Fruit fly (Drosophila melanogaster) whole organism, wandering third instar larva: ENCODE measurements around the gene RpS15Aa.
A peak's percentile ranks its signal among the peaks of the same experiment; 100 is the strongest.

Experiments used
- Abd-B ChIP-seq: fragments of >200 bp; optimal IDR thresholded peaks from 2 replicates; lab custom pipeline; 2017; ENCODE audit warnings: missing biosample characterization, missing genetic modification characterization
- CG9705 ChIP-seq: fragments of 200-800 bp; sonication (Bioruptor generic); optimal IDR thresholded peaks from 2 replicates; lab custom pipeline; 2018; ENCODE audit warnings: missing biosample characterization, mild to moderate bottlenecking, missing genetic modification characterization
- Dfd ChIP-seq: fragments of >200 bp; optimal IDR thresholded peaks from 2 replicates; lab custom pipeline; 2017; ENCODE audit warnings: missing biosample characterization, missing genetic modification characterization
- Dif ChIP-seq: fragments of 200-275, 200-300 bp; sonication (Bioruptor generic); optimal IDR thresholded peaks from 2 replicates; lab custom pipeline; 2018; ENCODE audit warnings: missing biosample characterization, missing genetic modification characterization; ENCODE audit not compliant: partially characterized antibody
- GATAd ChIP-seq: sonication (Bioruptor generic); optimal IDR thresholded peaks from 2 replicates; lab custom pipeline; 2016; ENCODE audit warnings: missing biosample characterization, missing genetic modification characterization
- HLH106 ChIP-seq: fragments of 200-800 bp; optimal IDR thresholded peaks from 3 replicates; lab custom pipeline; 2019; ENCODE audit warnings: missing biosample characterization, mild to moderate bottlenecking, missing genetic modification characterization, moderate library complexity
- Hnf4 ChIP-seq: fragments of 200-800 bp; sonication (Bioruptor generic); optimal IDR thresholded peaks from 2 replicates; lab custom pipeline; 2016; ENCODE audit warnings: missing biosample characterization, mild to moderate bottlenecking, missing genetic modification characterization
- Hr78 ChIP-seq: fragments of >200 bp; optimal IDR thresholded peaks from 2 replicates; lab custom pipeline; 2017; ENCODE audit warnings: missing biosample characterization, missing genetic modification characterization
- Hr83 ChIP-seq: fragments of 200-300 bp; sonication (Bioruptor generic); optimal IDR thresholded peaks from 2 replicates; lab custom pipeline; 2016; ENCODE audit warnings: missing biosample characterization, mild to moderate bottlenecking, missing genetic modification characterization, moderate library complexity; ENCODE audit not compliant: poor library complexity, severe bottlenecking
- Jra ChIP-seq: sonication (Bioruptor generic); optimal IDR thresholded peaks from 2 replicates; lab custom pipeline; 2016; ENCODE audit warnings: missing biosample characterization, missing genetic modification characterization
- Mio ChIP-seq: sonication (Bioruptor generic); optimal IDR thresholded peaks from 2 replicates; lab custom pipeline; 2016; ENCODE audit warnings: missing biosample characterization, missing genetic modification characterization
- Myc ChIP-seq: fragments of >200 bp; optimal IDR thresholded peaks from 2 replicates; lab custom pipeline; 2017
- N ChIP-seq: fragments of >200 bp; optimal IDR thresholded peaks from 2 replicates; lab custom pipeline; 2018; ENCODE audit warnings: missing biosample characterization, missing external identifiers, missing genetic modification characterization
- OdsH ChIP-seq: fragments of 200-800 bp; sonication (Bioruptor generic); optimal IDR thresholded peaks from 2 replicates; lab custom pipeline; 2016; ENCODE audit warnings: missing biosample characterization, mild to moderate bottlenecking, missing genetic modification characterization
- Rel ChIP-seq, 2 experiments: fragments of 200-800 bp; sonication (Bioruptor generic) in 1 of 2; optimal IDR thresholded peaks; 2 replicates in 1 of 2; 3 replicates in 1 of 2; lab custom pipeline; 2016 to 2019; ENCODE audit warnings: mild to moderate bottlenecking in 2 of 2, missing biosample characterization in 2 of 2, missing genetic modification characterization in 2 of 2, moderate library complexity in 1 of 2
- Sp1 ChIP-seq: fragments of 200-800 bp; sonication (Bioruptor generic); optimal IDR thresholded peaks from 3 replicates; lab custom pipeline; 2019; ENCODE audit warnings: missing biosample characterization, mild to moderate bottlenecking, missing genetic modification characterization, moderate library complexity
- Vsx2 ChIP-seq: fragments of 200-300, 225-300 bp; sonication (Bioruptor generic); optimal IDR thresholded peaks from 2 replicates; lab custom pipeline; 2018; ENCODE audit warnings: missing biosample characterization, missing genetic modification characterization; ENCODE audit not compliant: partially characterized antibody
- br ChIP-seq: fragments of 200-800 bp; sonication (Bioruptor generic); optimal IDR thresholded peaks from 2 replicates; lab custom pipeline; 2016; ENCODE audit warnings: missing biosample characterization, missing genetic modification characterization
- brk ChIP-seq: fragments of 200-800 bp; sonication (Bioruptor generic); optimal IDR thresholded peaks from 2 replicates; lab custom pipeline; 2016; ENCODE audit warnings: missing biosample characterization, mild to moderate bottlenecking, missing genetic modification characterization
- dl ChIP-seq, 2 experiments: fragments of 175-275, 200-275 bp in 1 of 2; fragments of 200-275 bp in 1 of 2; sonication (Bioruptor generic); optimal IDR thresholded peaks; lab custom pipeline; 2018; ENCODE audit warnings: mild to moderate bottlenecking in 2 of 2, missing biosample characterization in 2 of 2, missing genetic modification characterization in 2 of 2, moderate library complexity in 2 of 2; ENCODE audit not compliant: partially characterized antibody in 2 of 2, insufficient read depth in 1 of 2
- dmrt93B ChIP-seq: fragments of 200-800 bp; sonication (Bioruptor generic); optimal IDR thresholded peaks from 2 replicates; lab custom pipeline; 2018; ENCODE audit warnings: missing biosample characterization, mild to moderate bottlenecking, missing genetic modification characterization
- dsf ChIP-seq: sonication (Bioruptor generic); optimal IDR thresholded peaks from 2 replicates; lab custom pipeline; 2016; ENCODE audit warnings: missing biosample characterization, missing genetic modification characterization, borderline replicate concordance
- ey ChIP-seq: fragments of 200-800 bp; sonication (Bioruptor generic); optimal IDR thresholded peaks from 2 replicates; lab custom pipeline; 2016; ENCODE audit warnings: missing biosample characterization, missing genetic modification characterization
- foxo ChIP-seq, 2 experiments: fragments of 200-800 bp; sonication (Bioruptor generic); optimal IDR thresholded peaks; 2 replicates in 1 of 2; 3 replicates in 1 of 2; lab custom pipeline; 2016 to 2017; ENCODE audit warnings: missing biosample characterization in 2 of 2, missing genetic modification characterization in 2 of 2
- fru ChIP-seq: fragments of 200-800 bp; sonication (Bioruptor generic); optimal IDR thresholded peaks from 3 replicates; lab custom pipeline; 2016; ENCODE audit warnings: missing biosample characterization, mild to moderate bottlenecking, missing genetic modification characterization
- h ChIP-seq: fragments of 200-800 bp; sonication (Bioruptor generic); optimal IDR thresholded peaks from 3 replicates; lab custom pipeline; 2016; ENCODE audit warnings: missing biosample characterization, mild to moderate bottlenecking, missing genetic modification characterization
- jim ChIP-seq: fragments of 175-275, 200-325 bp; sonication (Bioruptor generic); optimal IDR thresholded peaks from 2 replicates; lab custom pipeline; 2016; ENCODE audit warnings: missing biosample characterization, mild to moderate bottlenecking, missing genetic modification characterization
- lola ChIP-seq: fragments of >200 bp; optimal IDR thresholded peaks from 2 replicates; lab custom pipeline; 2017; ENCODE audit warnings: missing biosample characterization, missing genetic modification characterization
- pan ChIP-seq: fragments of >200 bp; optimal IDR thresholded peaks from 2 replicates; lab custom pipeline; 2017
- psq ChIP-seq: fragments of 200-800 bp; sonication (Bioruptor generic); optimal IDR thresholded peaks from 3 replicates; lab custom pipeline; 2017; ENCODE audit warnings: missing biosample characterization, mild to moderate bottlenecking, missing genetic modification characterization, moderate library complexity
- rgr ChIP-seq: fragments of 200-800 bp; sonication (Bioruptor generic); optimal IDR thresholded peaks from 3 replicates; lab custom pipeline; 2016; ENCODE audit warnings: missing biosample characterization, mild to moderate bottlenecking, missing genetic modification characterization
- sage ChIP-seq: fragments of 200-800 bp; sonication (Bioruptor generic); optimal IDR thresholded peaks from 2 replicates; lab custom pipeline; 2016; ENCODE audit warnings: missing biosample characterization, mild to moderate bottlenecking, missing genetic modification characterization
- sv ChIP-seq: fragments of 200-800 bp; sonication (Bioruptor generic); optimal IDR thresholded peaks from 3 replicates; lab custom pipeline; 2016; ENCODE audit warnings: missing biosample characterization, missing genetic modification characterization
- tai ChIP-seq: sonication (Bioruptor generic); optimal IDR thresholded peaks from 2 replicates; lab custom pipeline; 2016; ENCODE audit warnings: missing biosample characterization, missing genetic modification characterization
- usp ChIP-seq: fragments of >200 bp; optimal IDR thresholded peaks from 2 replicates; lab custom pipeline; 2017; ENCODE audit warnings: missing biosample characterization, missing genetic modification characterization
- woc ChIP-seq: sonication (Bioruptor generic); optimal IDR thresholded peaks from 2 replicates; lab custom pipeline; 2016; ENCODE audit warnings: missing biosample characterization, mild to moderate bottlenecking, missing genetic modification characterization

The RpS15Aa gene

dm6 chrX:13375489-13375997, 38.0 kb upstream of the RpS15Aa start:
- TF ChIP-seq usp (GFP tag; lab: Kevin White, UChicago) (no peak), sage (no peak), h (GFP tag; lab: Kevin White, UChicago) (no peak), brk (GFP tag; lab: Kevin White, UChicago) (no peak), Hnf4 (GFP tag; lab: Kevin White, UChicago) (no peak), Jra (GFP tag; lab: Kevin White, UChicago) (no peak)

DNA sequence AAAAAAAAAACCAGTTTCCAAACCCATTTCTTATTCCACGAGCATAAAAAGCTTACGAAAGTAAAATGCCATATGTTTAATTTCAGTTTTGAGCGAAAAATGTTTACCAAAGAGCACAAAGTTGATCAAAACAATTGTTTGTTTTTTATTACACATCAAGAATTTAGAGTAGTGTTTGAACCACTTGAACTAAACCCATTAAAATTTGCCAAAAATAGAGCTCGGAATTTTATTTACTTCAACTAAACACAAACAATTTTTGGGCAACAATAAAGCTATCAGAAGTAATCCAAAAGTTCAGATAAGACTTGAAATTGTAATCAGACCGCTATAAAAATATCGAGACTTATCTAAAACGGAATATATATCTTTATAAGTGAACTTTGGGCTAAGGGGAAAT, 37.5 kb upstream of the RpS15Aa start:
- TF ChIP-seq Abd-B (GFP tag; lab: Kevin White, UChicago) (no peak), CG9705 (GFP tag; lab: Kevin White, UChicago) (no peak), fru (no peak), Myc (lab: Kevin White, UChicago) (no peak), dsf (GFP tag; lab: Kevin White, UChicago) (no peak), Hnf4 (GFP tag; lab: Kevin White, UChicago) (no peak), foxo (GFP tag; optimal IDR thresholded peaks at IDR 0.05; lab: Kevin White, UChicago) (no peak), tai (no peak), Rel (GFP tag; optimal IDR thresholded peaks at IDR 0.05; lab: Kevin White, UChicago) (no peak), Rel (tag; optimal IDR thresholded peaks at IDR 0.05; lab: Kevin White, UChicago) (no peak), rgr (GFP tag; lab: Kevin White, UChicago) (no peak)

DNA sequence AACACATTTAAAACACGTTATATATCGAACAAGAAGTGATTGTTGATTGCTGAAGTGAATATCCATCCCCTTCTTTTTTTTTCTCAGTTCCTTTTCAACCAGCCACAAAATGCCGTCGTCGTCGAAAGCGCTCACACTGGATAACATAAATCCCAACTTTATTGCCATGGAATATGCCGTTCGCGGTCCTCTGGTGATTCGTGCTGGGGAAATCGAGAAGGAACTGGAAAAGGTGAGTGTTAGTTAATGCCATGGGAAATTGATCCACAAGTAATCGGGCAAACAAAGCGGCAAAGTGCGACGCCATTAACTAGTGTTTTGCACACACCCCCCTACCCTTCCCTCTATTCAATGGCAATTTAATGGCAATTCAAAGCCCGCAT, 36.6 kb upstream of the RpS15Aa start:
- TF ChIP-seq brk (GFP tag; lab: Kevin White, UChicago), result no peak
- no peak for TF ChIP-seq dmrt93B (GFP tag; lab: Kevin White, UChicago)
- TF ChIP-seq foxo (GFP tag; optimal IDR thresholded peaks at IDR 0.05; lab: Kevin White, UChicago), result no peak
- no peak for TF ChIP-seq Hr83 (GFP tag; lab: Kevin White, UChicago)
- no peak for TF ChIP-seq rgr (GFP tag; lab: Kevin White, UChicago)
- no peak for TF ChIP-seq lola
- TF ChIP-seq jim (GFP tag; lab: Kevin White, UChicago), result no peak
- TF ChIP-seq HLH106 (tag; lab: Kevin White, UChicago), result no peak
- TF ChIP-seq Vsx2, result no peak
- TF ChIP-seq dl (GFP tag; optimal IDR thresholded peaks at IDR 0.05; lab: Kevin White, UChicago; ENCODE audit: insufficient read depth in 1 of 2, partially characterized antibody in 2 of 2), result no peak
- TF ChIP-seq Hnf4 (GFP tag; lab: Kevin White, UChicago), result no peak
- no peak for TF ChIP-seq br (GFP tag; lab: Kevin White, UChicago)
- no peak for TF ChIP-seq h (GFP tag; lab: Kevin White, UChicago)
- TF ChIP-seq Mio (GFP tag; lab: Kevin White, UChicago), result no peak
- no peak for TF ChIP-seq Jra (GFP tag; lab: Kevin White, UChicago)
- no peak for TF ChIP-seq N (GFP tag; lab: Kevin White, UChicago)
- TF ChIP-seq fru, result no peak
- TF ChIP-seq Hr78 (GFP tag; lab: Kevin White, UChicago), result no peak
- TF ChIP-seq Rel (GFP tag; optimal IDR thresholded peaks at IDR 0.05; lab: Kevin White, UChicago), result no peak
- TF ChIP-seq Rel (tag; optimal IDR thresholded peaks at IDR 0.05; lab: Kevin White, UChicago), result no peak

dm6 chrX:13373239-13374153, 36.0 kb upstream of the RpS15Aa start:
- TF ChIP-seq rgr (GFP tag; lab: Kevin White, UChicago), result peak; percentile 92
- TF ChIP-seq fru, result peak; percentile 53
- TF ChIP-seq dmrt93B (GFP tag; lab: Kevin White, UChicago), result peak; percentile 71
- peak; percentile 94 for TF ChIP-seq Sp1 (GFP tag; lab: Kevin White, UChicago)
- TF ChIP-seq Abd-B (GFP tag; lab: Kevin White, UChicago), result no peak
- peak in 1 of 2 experiments; percentile 70 for TF ChIP-seq foxo (GFP tag; optimal IDR thresholded peaks at IDR 0.05; lab: Kevin White, UChicago)
- TF ChIP-seq br (GFP tag; lab: Kevin White, UChicago), result peak; percentile 79
- TF ChIP-seq sage, result peak; percentile 61
- no peak for TF ChIP-seq Vsx2
- TF ChIP-seq jim (GFP tag; lab: Kevin White, UChicago), result no peak
- no peak for TF ChIP-seq pan (lab: Kevin White, UChicago)
- TF ChIP-seq GATAd (GFP tag; lab: Kevin White, UChicago), result peak; percentile 37
- TF ChIP-seq psq (GFP tag; lab: Kevin White, UChicago), result peak; percentile 82
- TF ChIP-seq ey, result peak; percentile 83
- peak in 1 of 2 experiments; percentile 0 for TF ChIP-seq dl (GFP tag; optimal IDR thresholded peaks at IDR 0.05; lab: Kevin White, UChicago; ENCODE audit: insufficient read depth in 1 of 2, partially characterized antibody in 2 of 2)
- peak; percentile 55 for TF ChIP-seq dsf (GFP tag; lab: Kevin White, UChicago)
- TF ChIP-seq sv (GFP tag; lab: Kevin White, UChicago), result peak; percentile 63
- TF ChIP-seq h (GFP tag; lab: Kevin White, UChicago), result peak; percentile 92
- peak; percentile 1 for TF ChIP-seq Myc (lab: Kevin White, UChicago)
- TF ChIP-seq brk (GFP tag; lab: Kevin White, UChicago), result peak; percentile 91
- no peak for TF ChIP-seq Dif
- no peak for TF ChIP-seq Hr78 (GFP tag; lab: Kevin White, UChicago)
- no peak for TF ChIP-seq tai
- no peak for TF ChIP-seq N (GFP tag; lab: Kevin White, UChicago)
- TF ChIP-seq OdsH, result peak; percentile 87
- TF ChIP-seq woc (GFP tag; lab: Kevin White, UChicago), result peak; percentile 75
- TF ChIP-seq Dfd (GFP tag; lab: Kevin White, UChicago), result no peak
- TF ChIP-seq Mio (GFP tag; lab: Kevin White, UChicago), result no peak
- peak; percentile 69 for TF ChIP-seq CG9705 (GFP tag; lab: Kevin White, UChicago)
- TF ChIP-seq HLH106 (tag; lab: Kevin White, UChicago), result peak; percentile 90
- no peak for TF ChIP-seq Rel (GFP tag; optimal IDR thresholded peaks at IDR 0.05; lab: Kevin White, UChicago)
- TF ChIP-seq Rel (tag; optimal IDR thresholded peaks at IDR 0.05; lab: Kevin White, UChicago), result peak; percentile 57
